Worm (Caenorhabditis elegans): ENCODE data around the gene Y81G3A.2.
"Not testable (repeated sequence)": the region's sequence is repeated elsewhere in the genome, so short reads cannot be mapped to it uniquely, and the experiment has no call there.

Gene Y81G3A.2

DNA sequence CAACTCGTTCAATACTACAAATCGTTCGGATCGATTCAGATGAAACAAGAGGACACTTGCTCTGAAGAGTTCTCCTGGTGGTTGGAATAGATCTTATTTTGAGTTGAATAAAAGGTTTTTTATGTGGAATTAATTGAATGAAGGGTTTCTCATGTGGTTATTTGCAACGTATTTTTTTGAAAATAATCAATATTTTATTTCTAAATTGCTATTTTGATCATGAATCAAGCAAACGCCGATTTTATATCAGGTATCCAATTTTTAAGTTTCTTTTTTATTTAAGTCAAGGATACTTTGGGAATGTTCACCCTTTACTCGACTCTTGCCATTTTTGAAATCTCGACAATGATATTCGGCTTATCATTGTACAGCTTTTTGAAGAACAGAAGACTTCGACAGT lies at the start of gene Y81G3A.2:
Y81G3A.2 (plus strand) TSS at position 301 of the 400 bp plus-strand sequence.
- TF ChIP-seq C08G9.2 (tag; optimal IDR thresholded peaks at IDR 0.05); T23F11.4 (GFP tag; optimal IDR thresholded peaks at IDR 0.05); lin-11 (tag; optimal IDR thresholded peaks at IDR 0.05): not testable (repeated sequence)

ce11 chrII:13031649-13032191 lies 49.0 kb upstream of the Y81G3A.2 start, which contains the start of gene F18A11.2:
F18A11.2 (plus strand) TSS chrII:13031699.
- TF ChIP-seq hlh-30 (tag; optimal IDR thresholded peaks at IDR 0.05; ENCODE audit: insufficient read depth); C08G9.2 (tag; optimal IDR thresholded peaks at IDR 0.05); ceh-31 (tag; optimal IDR thresholded peaks at IDR 0.05): not testable (repeated sequence)

- peak; percentile 55 for TF ChIP-seq ceh-48 (tag; optimal IDR thresholded peaks at IDR 0.05)
- no peak for TF ChIP-seq dve-1 (tag; optimal IDR thresholded peaks at IDR 0.05)
- TF ChIP-seq ref-2 (tag; optimal IDR thresholded peaks at IDR 0.05), result peak; percentile 1
Observed at ce11 chrII:13036717-13037116, 44.0 kb upstream of the Y81G3A.2 start, which contains the start of gene F18A11.3. F18A11.3 (minus strand) TSS chrII:13036841.

DNA sequence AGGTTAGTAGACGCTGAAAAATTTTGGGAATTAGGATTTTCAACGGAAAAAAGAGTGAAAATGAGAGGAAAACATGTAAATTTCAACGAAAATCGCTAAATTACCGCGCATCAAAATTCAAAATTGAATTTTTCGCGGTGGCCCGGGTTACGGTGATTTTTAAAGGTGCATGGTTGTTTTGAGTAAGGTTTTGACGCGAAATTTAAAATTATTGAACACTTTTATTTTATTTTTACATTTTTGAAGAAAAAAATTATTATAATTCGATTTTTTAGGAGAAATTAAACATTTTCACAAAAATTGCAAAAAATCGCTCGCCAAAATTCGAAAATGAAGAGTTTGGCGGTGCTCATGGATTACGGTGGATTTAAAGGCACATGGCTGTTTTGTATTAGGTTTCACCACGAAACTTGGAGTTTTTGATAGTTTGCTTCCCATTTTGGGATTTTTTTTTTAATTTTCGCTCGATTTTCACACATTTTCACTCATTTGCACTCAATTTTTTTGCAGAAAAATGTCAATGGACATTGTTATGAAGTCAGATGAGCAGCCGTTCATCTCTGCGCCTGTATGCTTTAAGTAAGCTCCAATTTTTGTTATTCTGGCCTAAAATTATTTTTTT lies 37.2 kb upstream of the Y81G3A.2 start, which contains the start of gene puf-6:
puf-6 (minus strand) TSS at position 13 of the 622 bp plus-strand sequence.
- TF ChIP-seq ceh-31, K02D7.2, ceh-22 (tag; optimal IDR thresholded peaks at IDR 0.05): not testable (repeated sequence)

DNA sequence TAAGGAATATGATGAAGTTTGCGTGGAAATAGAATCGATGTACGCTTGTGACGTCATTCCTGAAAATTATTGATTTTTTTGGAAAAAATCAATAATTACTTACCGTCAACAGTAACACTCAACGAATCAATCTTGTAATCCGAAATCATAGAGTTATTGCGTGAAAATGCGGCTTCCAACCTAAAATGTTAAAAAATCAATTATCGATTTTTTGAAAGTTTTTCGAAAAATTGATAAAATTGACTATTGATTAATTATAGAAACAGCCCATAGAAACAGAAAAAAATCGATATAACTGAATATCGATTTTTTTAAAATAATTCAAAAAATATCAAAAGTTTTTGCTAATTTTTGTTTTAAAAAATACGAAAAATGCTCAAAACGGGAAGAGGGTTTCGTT lies 33.6 kb upstream of the Y81G3A.2 start, which contains the start of gene F42G4.7:
F42G4.7 (minus strand) TSS at position 185 of the 400 bp plus-strand sequence.
- TF ChIP-seq rnt-1, ceh-24, pros-1 (tag; optimal IDR thresholded peaks at IDR 0.05): not testable (repeated sequence)

DNA sequence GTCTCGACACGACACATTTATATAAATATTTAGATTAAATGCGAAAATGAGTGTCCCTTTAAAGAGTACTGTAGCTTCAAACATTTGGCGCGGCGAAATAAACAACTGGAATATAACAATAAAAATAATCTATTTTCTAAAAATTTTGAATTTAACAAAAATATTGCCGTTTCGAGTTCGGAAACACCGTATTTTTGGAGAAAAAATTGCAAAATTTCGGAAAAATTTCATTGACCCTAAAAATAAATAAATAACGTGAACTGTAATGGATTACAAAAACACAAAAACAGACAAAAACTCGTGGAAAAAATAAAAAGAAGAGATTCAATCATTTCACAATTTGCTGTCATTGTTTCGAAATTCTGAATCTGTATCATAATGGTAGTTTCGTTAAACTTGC lies 33.1 kb upstream of the Y81G3A.2 start, which contains the start of gene F42G4.2:
F42G4.2 (plus strand) TSS at position 301 of the 400 bp plus-strand sequence.
- TF ChIP-seq pha-2 (tag; optimal IDR thresholded peaks at IDR 0.05); nhr-232 (tag; optimal IDR thresholded peaks at IDR 0.05); T23F11.4 (GFP tag; optimal IDR thresholded peaks at IDR 0.05): not testable (repeated sequence)

DNA sequence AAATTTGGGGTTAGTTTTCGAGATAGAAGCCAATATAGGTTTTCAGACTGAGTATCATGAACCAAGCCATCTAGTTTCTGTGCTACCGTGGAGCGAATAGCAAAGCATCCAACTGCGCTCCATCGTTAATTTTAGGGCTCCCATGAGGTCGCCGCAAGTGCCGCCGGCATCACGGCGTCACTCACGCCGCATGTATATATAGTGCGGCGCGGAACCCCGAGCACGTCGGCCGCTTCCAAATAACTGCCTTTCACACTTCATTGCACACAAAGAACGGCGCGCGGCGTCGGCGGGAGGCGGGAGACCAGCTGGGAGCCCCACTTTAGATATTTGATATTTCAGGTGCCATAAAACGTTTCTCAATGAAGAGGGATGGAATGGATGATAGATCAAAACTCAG lies 30.7 kb upstream of the Y81G3A.2 start:
- TF ChIP-seq fax-1 (tag; optimal IDR thresholded peaks at IDR 0.05) (no peak), tbx-7 (tag; optimal IDR thresholded peaks at IDR 0.05) (no peak), hlh-13 (GFP tag; optimal IDR thresholded peaks at IDR 0.05) (no peak), ceh-14 (tag; optimal IDR thresholded peaks at IDR 0.05) (no peak), lin-11 (tag; optimal IDR thresholded peaks at IDR 0.05) (no peak), ceh-30 (tag; optimal IDR thresholded peaks at IDR 0.05) (no peak)

ce11 chrII:13053443-13053842 lies 27.3 kb upstream of the Y81G3A.2 start:
- no peak for TF ChIP-seq gmeb-2 (tag; optimal IDR thresholded peaks at IDR 0.05)

DNA sequence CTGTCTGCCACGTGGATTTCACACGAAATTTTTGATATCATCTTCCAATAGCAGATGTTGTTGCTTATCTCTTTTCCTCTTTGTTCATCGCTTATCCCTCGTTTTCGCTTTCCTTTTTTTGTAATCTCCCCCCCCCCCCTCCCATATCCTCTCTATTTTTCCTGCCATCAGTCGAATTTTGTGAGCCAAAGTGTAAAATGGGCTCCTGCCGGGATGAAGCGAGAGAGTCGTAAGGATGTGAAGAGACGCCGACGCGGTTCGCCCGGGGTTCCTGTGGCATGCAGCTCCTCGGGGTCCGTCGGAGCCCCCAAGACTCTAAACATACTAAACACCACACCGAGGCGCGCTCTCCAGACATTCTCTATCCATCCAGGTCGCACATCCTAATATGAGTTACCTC lies 24.1 kb upstream of the Y81G3A.2 start, which contains the start of gene zyx-1:
zyx-1 (plus strand) TSS at position 331 of the 400 bp plus-strand sequence.
- peak; percentile 31 for TF ChIP-seq pat-9 (tag; optimal IDR thresholded peaks at IDR 0.05)
- no peak for TF ChIP-seq ahr-1 (tag; optimal IDR thresholded peaks at IDR 0.05)
- no peak for TF ChIP-seq ceh-22 (tag; optimal IDR thresholded peaks at IDR 0.05)
- TF ChIP-seq K09A11.1 (tag; optimal IDR thresholded peaks at IDR 0.05; ENCODE audit: insufficient read depth), result no peak
- peak; percentile 24 for TF ChIP-seq ceh-19 (GFP tag; optimal IDR thresholded peaks at IDR 0.05)
